Worm (Caenorhabditis elegans) whole organism, midembryonic: Measurements from ENCODE around the gene clec-51.

Experiments
- T22C8.4 ChIP-seq: fragments of 200-800 bp; sonication (Bioruptor generic); IDR thresholded peaks from 2 replicates; pipeline ENCODE4 v1.3.6; 2022; ENCODE audit warnings: missing genetic modification characterization, missing compliant biosample characterization
- cog-1 ChIP-seq: sonication (generic microtip); optimal IDR thresholded peaks from 2 replicates; lab custom pipeline; 2016; ENCODE audit warnings: missing genetic modification characterization, missing compliant biosample characterization
- flt-1 ChIP-seq: fragments of 200-800 bp; sonication (Bioruptor generic); IDR thresholded peaks from 2 replicates; pipeline ENCODE4 v1.3.6; 2022; ENCODE audit warnings: missing genetic modification characterization, missing compliant biosample characterization
- klf-2 ChIP-seq: fragments of 200-800 bp; sonication (Bioruptor generic); conservative IDR thresholded peaks from 2 replicates; pipeline ENCODE4 v1.3.6; 2022; ENCODE audit warnings: missing genetic modification reagents, missing genetic modification characterization, missing compliant biosample characterization
- med-1 ChIP-seq: sonication (generic microtip); optimal IDR thresholded peaks from 2 replicates; lab custom pipeline; 2017; ENCODE audit warnings: missing genetic modification characterization, mild to moderate bottlenecking, missing compliant biosample characterization, antibody characterized with exemption, missing genetic modification reagents; ENCODE audit not compliant: insufficient read depth
- ref-1 ChIP-seq: fragments of 200-800 bp; sonication (Bioruptor generic); conservative IDR thresholded peaks from 2 replicates; pipeline ENCODE4 v1.3.6; 2022; ENCODE audit warnings: missing genetic modification reagents, missing genetic modification characterization, missing compliant biosample characterization
- ztf-23 ChIP-seq: fragments of 200-800 bp; sonication (Bioruptor generic); IDR thresholded peaks from 2 replicates; pipeline ENCODE4 v1.3.6; 2022; ENCODE audit warnings: missing genetic modification reagents, missing genetic modification characterization, missing compliant biosample characterization

- TF ChIP-seq ztf-23 (GFP tag; lab: Robert Waterston, UW) = no peak
- no peak for TF ChIP-seq med-1 (GFP tag; lab: Kevin White, UChicago)
- TF ChIP-seq T22C8.4 (GFP tag; lab: Robert Waterston, UW) = no peak
- no peak for TF ChIP-seq cog-1 (tag; lab: Kevin White, UChicago)
- no peak for TF ChIP-seq klf-2
- no peak for TF ChIP-seq flt-1
- no peak for TF ChIP-seq ref-1 (GFP tag; lab: Robert Waterston, UW)
Measured at ce11 chrIV:8211747-8212146, 48.1 kb upstream of the clec-51 start, which contains the start of gene C07G1.7.
